Worm (Caenorhabditis elegans) whole organism, midembryonic: ENCODE measurements around the gene C17C3.6.

Experiments
- klf-2 ChIP-seq: fragments of 200-800 bp; sonication (Bioruptor generic); conservative IDR thresholded peaks from 2 replicates; pipeline ENCODE4 v1.3.6; 2022; ENCODE audit warnings: missing genetic modification reagents, missing genetic modification characterization, missing compliant biosample characterization
- ref-1 ChIP-seq: fragments of 200-800 bp; sonication (Bioruptor generic); conservative IDR thresholded peaks from 2 replicates; pipeline ENCODE4 v1.3.6; 2022; ENCODE audit warnings: missing genetic modification reagents, missing genetic modification characterization, missing compliant biosample characterization
- ztf-23 ChIP-seq: fragments of 200-800 bp; sonication (Bioruptor generic); IDR thresholded peaks from 2 replicates; pipeline ENCODE4 v1.3.6; 2022; ENCODE audit warnings: missing genetic modification reagents, missing genetic modification characterization, missing compliant biosample characterization

- TF ChIP-seq ref-1 (GFP tag; lab: Robert Waterston, UW) (no peak), klf-2 (GFP tag; lab: Robert Waterston, UW) (no peak), ztf-23 (no peak)
These were observed 8.2 kb upstream of the C17C3.6 start, which contains the start of gene C17C3.24 for ce11 chrII:5541685-5542084.
